Fruit fly (Drosophila melanogaster) whole organism, wandering third instar larva: Measurements from ENCODE around the gene CG15767.

Experiments
- Abd-B ChIP-seq: fragments of >200 bp; optimal IDR thresholded peaks from 2 replicates; lab custom pipeline; 2017; ENCODE audit warnings: missing biosample characterization, missing genetic modification characterization
- CG32264 ChIP-seq: fragments of 200-800 bp; sonication (Bioruptor generic); optimal IDR thresholded peaks from 2 replicates; lab custom pipeline; 2016; ENCODE audit warnings: missing biosample characterization, missing genetic modification characterization
- CrebA ChIP-seq: fragments of 200-800 bp; sonication (Bioruptor generic); optimal IDR thresholded peaks from 2 replicates; lab custom pipeline; 2016; ENCODE audit warnings: missing biosample characterization, mild to moderate bottlenecking, missing genetic modification characterization, borderline replicate concordance
- Dif ChIP-seq: fragments of 200-275, 200-300 bp; sonication (Bioruptor generic); optimal IDR thresholded peaks from 2 replicates; lab custom pipeline; 2018; ENCODE audit warnings: missing biosample characterization, missing genetic modification characterization; ENCODE audit not compliant: partially characterized antibody
- GATAd ChIP-seq: sonication (Bioruptor generic); optimal IDR thresholded peaks from 2 replicates; lab custom pipeline; 2016; ENCODE audit warnings: missing biosample characterization, missing genetic modification characterization
- HLH106 ChIP-seq: fragments of 200-800 bp; optimal IDR thresholded peaks from 3 replicates; lab custom pipeline; 2019; ENCODE audit warnings: missing biosample characterization, mild to moderate bottlenecking, missing genetic modification characterization, moderate library complexity
- Hr83 ChIP-seq: fragments of 200-300 bp; sonication (Bioruptor generic); optimal IDR thresholded peaks from 2 replicates; lab custom pipeline; 2016; ENCODE audit warnings: missing biosample characterization, mild to moderate bottlenecking, missing genetic modification characterization, moderate library complexity; ENCODE audit not compliant: poor library complexity, severe bottlenecking
- Jra ChIP-seq: sonication (Bioruptor generic); optimal IDR thresholded peaks from 2 replicates; lab custom pipeline; 2016; ENCODE audit warnings: missing biosample characterization, missing genetic modification characterization
- Myc ChIP-seq: fragments of >200 bp; optimal IDR thresholded peaks from 2 replicates; lab custom pipeline; 2017
- N ChIP-seq: fragments of >200 bp; optimal IDR thresholded peaks from 2 replicates; lab custom pipeline; 2018; ENCODE audit warnings: missing biosample characterization, missing external identifiers, missing genetic modification characterization
- OdsH ChIP-seq: fragments of 200-800 bp; sonication (Bioruptor generic); optimal IDR thresholded peaks from 2 replicates; lab custom pipeline; 2016; ENCODE audit warnings: missing biosample characterization, mild to moderate bottlenecking, missing genetic modification characterization
- Rel ChIP-seq, 2 experiments: fragments of 200-800 bp; sonication (Bioruptor generic) in 1 of 2; optimal IDR thresholded peaks; 2 replicates in 1 of 2; 3 replicates in 1 of 2; lab custom pipeline; 2016 to 2019; ENCODE audit warnings: mild to moderate bottlenecking in 2 of 2, missing biosample characterization in 2 of 2, missing genetic modification characterization in 2 of 2, moderate library complexity in 1 of 2
- Sp1 ChIP-seq: fragments of 200-800 bp; sonication (Bioruptor generic); optimal IDR thresholded peaks from 3 replicates; lab custom pipeline; 2019; ENCODE audit warnings: missing biosample characterization, mild to moderate bottlenecking, missing genetic modification characterization, moderate library complexity
- Vsx2 ChIP-seq: fragments of 200-300, 225-300 bp; sonication (Bioruptor generic); optimal IDR thresholded peaks from 2 replicates; lab custom pipeline; 2018; ENCODE audit warnings: missing biosample characterization, missing genetic modification characterization; ENCODE audit not compliant: partially characterized antibody
- br ChIP-seq: fragments of 200-800 bp; sonication (Bioruptor generic); optimal IDR thresholded peaks from 2 replicates; lab custom pipeline; 2016; ENCODE audit warnings: missing biosample characterization, missing genetic modification characterization
- brk ChIP-seq: fragments of 200-800 bp; sonication (Bioruptor generic); optimal IDR thresholded peaks from 2 replicates; lab custom pipeline; 2016; ENCODE audit warnings: missing biosample characterization, mild to moderate bottlenecking, missing genetic modification characterization
- dl ChIP-seq, 2 experiments: fragments of 175-275, 200-275 bp in 1 of 2; fragments of 200-275 bp in 1 of 2; sonication (Bioruptor generic); optimal IDR thresholded peaks; lab custom pipeline; 2018; ENCODE audit warnings: mild to moderate bottlenecking in 2 of 2, missing biosample characterization in 2 of 2, missing genetic modification characterization in 2 of 2, moderate library complexity in 2 of 2; ENCODE audit not compliant: partially characterized antibody in 2 of 2, insufficient read depth in 1 of 2
- dmrt93B ChIP-seq: fragments of 200-800 bp; sonication (Bioruptor generic); optimal IDR thresholded peaks from 2 replicates; lab custom pipeline; 2018; ENCODE audit warnings: missing biosample characterization, mild to moderate bottlenecking, missing genetic modification characterization
- dsf ChIP-seq: sonication (Bioruptor generic); optimal IDR thresholded peaks from 2 replicates; lab custom pipeline; 2016; ENCODE audit warnings: missing biosample characterization, missing genetic modification characterization, borderline replicate concordance
- ey ChIP-seq: fragments of 200-800 bp; sonication (Bioruptor generic); optimal IDR thresholded peaks from 2 replicates; lab custom pipeline; 2016; ENCODE audit warnings: missing biosample characterization, missing genetic modification characterization
- foxo ChIP-seq, 2 experiments: fragments of 200-800 bp; sonication (Bioruptor generic); optimal IDR thresholded peaks; 2 replicates in 1 of 2; 3 replicates in 1 of 2; lab custom pipeline; 2016 to 2017; ENCODE audit warnings: missing biosample characterization in 2 of 2, missing genetic modification characterization in 2 of 2
- fru ChIP-seq: fragments of 200-800 bp; sonication (Bioruptor generic); optimal IDR thresholded peaks from 3 replicates; lab custom pipeline; 2016; ENCODE audit warnings: missing biosample characterization, mild to moderate bottlenecking, missing genetic modification characterization
- h ChIP-seq: fragments of 200-800 bp; sonication (Bioruptor generic); optimal IDR thresholded peaks from 3 replicates; lab custom pipeline; 2016; ENCODE audit warnings: missing biosample characterization, mild to moderate bottlenecking, missing genetic modification characterization
- jim ChIP-seq: fragments of 175-275, 200-325 bp; sonication (Bioruptor generic); optimal IDR thresholded peaks from 2 replicates; lab custom pipeline; 2016; ENCODE audit warnings: missing biosample characterization, mild to moderate bottlenecking, missing genetic modification characterization
- pan ChIP-seq: fragments of >200 bp; optimal IDR thresholded peaks from 2 replicates; lab custom pipeline; 2017
- psq ChIP-seq: fragments of 200-800 bp; sonication (Bioruptor generic); optimal IDR thresholded peaks from 3 replicates; lab custom pipeline; 2017; ENCODE audit warnings: missing biosample characterization, mild to moderate bottlenecking, missing genetic modification characterization, moderate library complexity
- sv ChIP-seq: fragments of 200-800 bp; sonication (Bioruptor generic); optimal IDR thresholded peaks from 3 replicates; lab custom pipeline; 2016; ENCODE audit warnings: missing biosample characterization, missing genetic modification characterization
- tai ChIP-seq: sonication (Bioruptor generic); optimal IDR thresholded peaks from 2 replicates; lab custom pipeline; 2016; ENCODE audit warnings: missing biosample characterization, missing genetic modification characterization
- usp ChIP-seq: fragments of >200 bp; optimal IDR thresholded peaks from 2 replicates; lab custom pipeline; 2017; ENCODE audit warnings: missing biosample characterization, missing genetic modification characterization
- woc ChIP-seq: sonication (Bioruptor generic); optimal IDR thresholded peaks from 2 replicates; lab custom pipeline; 2016; ENCODE audit warnings: missing biosample characterization, mild to moderate bottlenecking, missing genetic modification characterization

Gene CG15767

DNA sequence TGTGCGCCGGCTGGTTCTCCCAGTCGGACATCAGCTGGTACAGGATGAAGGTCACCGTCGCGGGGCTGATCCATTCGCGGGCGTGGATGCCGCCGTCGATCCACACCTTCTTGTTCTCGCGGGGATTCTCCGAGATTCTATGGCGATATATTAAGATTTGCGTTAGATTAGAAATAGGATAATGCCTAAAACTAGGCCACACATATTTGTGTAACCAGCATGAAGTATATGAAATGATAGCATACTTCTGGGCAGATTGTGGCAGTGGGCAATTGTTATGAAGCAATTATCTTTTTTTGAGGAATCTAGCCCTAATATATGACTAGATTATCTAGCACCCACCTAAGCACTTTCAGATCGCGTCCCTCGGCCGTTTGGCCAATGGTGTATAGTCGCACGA is 22.6 kb upstream of the CG15767 start:
- peak; percentile 82 for TF ChIP-seq Myc (lab: Kevin White, UChicago)
- TF ChIP-seq N (GFP tag; lab: Kevin White, UChicago) = peak; percentile 63
- no peak for TF ChIP-seq dsf (GFP tag; lab: Kevin White, UChicago)

DNA sequence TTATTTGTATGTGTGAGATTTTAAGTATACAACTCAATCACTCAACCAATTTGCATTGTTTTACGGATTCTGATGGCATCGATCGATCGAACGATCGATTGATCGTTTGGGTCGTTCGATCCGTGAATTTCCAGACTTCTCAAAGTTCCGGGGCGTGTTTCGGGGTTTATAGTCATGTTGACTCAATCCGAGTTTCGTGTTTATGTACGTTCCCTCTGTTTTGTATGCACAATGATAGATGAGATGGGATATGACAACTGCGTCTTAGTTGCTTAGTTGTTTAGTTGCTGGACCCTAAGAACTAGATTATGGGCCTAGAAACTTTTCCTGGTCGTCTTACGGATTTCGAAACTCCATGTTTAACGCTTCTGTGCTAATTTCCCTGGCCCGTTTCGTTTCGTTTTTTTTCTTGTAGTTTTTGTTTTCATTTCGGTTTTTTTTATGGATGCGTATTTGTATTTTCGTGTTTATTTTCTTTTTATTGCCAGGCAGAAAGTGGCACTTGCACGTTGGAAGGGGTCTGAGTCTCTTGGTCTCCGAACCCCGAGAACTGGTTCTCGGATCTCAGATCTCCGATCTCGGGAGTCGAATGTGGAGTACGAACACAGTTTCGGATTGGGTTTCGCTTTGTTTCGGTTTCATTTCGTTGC is 20.6 kb upstream of the CG15767 start:
- TF ChIP-seq Sp1 (GFP tag; lab: Kevin White, UChicago) = peak; percentile 16
- no peak for TF ChIP-seq dsf (GFP tag; lab: Kevin White, UChicago)
- TF ChIP-seq psq = peak; percentile 12
- peak; percentile 15 for TF ChIP-seq Vsx2 (GFP tag; lab: Kevin White, UChicago)
- no peak for TF ChIP-seq usp
- TF ChIP-seq h (GFP tag; lab: Kevin White, UChicago) = no peak
- TF ChIP-seq foxo (GFP tag; optimal IDR thresholded peaks at IDR 0.05; lab: Kevin White, UChicago) = no peak

DNA sequence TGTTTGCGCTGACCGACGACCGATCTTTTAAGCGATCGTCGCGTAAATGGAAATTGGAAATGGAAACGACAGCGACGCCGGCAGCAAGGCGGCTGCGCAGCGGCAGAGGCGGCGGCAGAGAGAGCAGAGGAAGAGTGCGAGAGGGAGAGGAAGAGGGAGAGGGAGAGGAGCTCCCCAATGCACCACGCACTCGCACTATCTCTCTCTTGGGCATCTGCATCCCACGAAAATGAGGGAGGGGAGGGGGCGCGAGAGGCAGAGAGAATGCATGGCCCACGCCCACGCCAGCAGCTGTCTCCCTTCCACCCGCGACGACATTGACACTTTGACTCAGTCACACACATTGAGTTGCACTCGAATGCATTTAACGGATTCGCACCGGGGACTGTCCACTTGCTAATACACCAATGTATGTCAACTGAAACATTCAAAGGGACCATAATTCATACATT is 18.5 kb upstream of the CG15767 start, which contains the start of gene CG3097:
TSS of gene CG3097 (minus strand) at position 51 of the 452 bp plus-strand sequence.
- TF ChIP-seq brk (GFP tag; lab: Kevin White, UChicago) (no peak), HLH106 (tag; lab: Kevin White, UChicago) (no peak), dmrt93B (no peak), CrebA (GFP tag; lab: Kevin White, UChicago) (no peak), h (GFP tag; lab: Kevin White, UChicago) (no peak), dsf (GFP tag; lab: Kevin White, UChicago) (no peak), br (no peak), pan (lab: Kevin White, UChicago) (no peak), Hr83 (no peak), Rel (GFP tag; optimal IDR thresholded peaks at IDR 0.05; lab: Kevin White, UChicago) (no peak), Rel (tag; optimal IDR thresholded peaks at IDR 0.05; lab: Kevin White, UChicago) (no peak), sv (GFP tag; lab: Kevin White, UChicago) (no peak), tai (no peak), jim (GFP tag; lab: Kevin White, UChicago) (no peak), dl (GFP tag; optimal IDR thresholded peaks at IDR 0.05; lab: Kevin White, UChicago; ENCODE audit: insufficient read depth in 1 of 2, partially characterized antibody in 2 of 2) (no peak), GATAd (GFP tag; lab: Kevin White, UChicago) (no peak), Vsx2 (GFP tag; lab: Kevin White, UChicago) (no peak)
- TF ChIP-seq, all 38 proteins: peak for 0

DNA sequence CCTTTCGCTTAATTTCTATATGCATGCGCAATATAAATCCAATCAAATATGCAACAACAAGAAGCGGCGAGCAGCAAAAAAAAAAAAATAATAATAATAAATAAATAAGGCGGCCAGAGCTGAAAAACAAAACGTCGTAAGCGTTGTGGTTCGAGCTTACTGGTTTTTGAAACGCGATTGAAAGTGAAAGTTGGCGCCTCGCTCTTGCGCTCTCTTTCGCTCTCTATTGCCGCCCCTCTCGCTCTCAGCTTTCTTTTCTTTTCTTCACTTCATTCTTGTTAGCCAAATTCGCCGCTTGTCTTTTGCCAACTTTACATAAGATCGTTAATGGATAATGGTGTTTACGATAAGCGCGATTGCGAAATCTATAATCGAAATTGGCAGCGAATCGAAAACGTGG is 16.9 kb upstream of the CG15767 start:
- TF ChIP-seq OdsH (GFP tag; lab: Kevin White, UChicago) (no peak), Sp1 (GFP tag; lab: Kevin White, UChicago) (no peak), dsf (GFP tag; lab: Kevin White, UChicago) (no peak), ey (GFP tag; lab: Kevin White, UChicago) (no peak), woc (GFP tag; lab: Kevin White, UChicago) (no peak), Rel (GFP tag; optimal IDR thresholded peaks at IDR 0.05; lab: Kevin White, UChicago) (no peak), Rel (tag; optimal IDR thresholded peaks at IDR 0.05; lab: Kevin White, UChicago) (no peak), Myc (lab: Kevin White, UChicago) (no peak), Dif (GFP tag; lab: Kevin White, UChicago) (no peak), Abd-B (GFP tag; lab: Kevin White, UChicago) (no peak), sv (GFP tag; lab: Kevin White, UChicago) (no peak), brk (GFP tag; lab: Kevin White, UChicago) (no peak), h (GFP tag; lab: Kevin White, UChicago) (no peak), CrebA (GFP tag; lab: Kevin White, UChicago) (no peak), jim (GFP tag; lab: Kevin White, UChicago) (no peak), Jra (no peak), usp (no peak), fru (GFP tag; lab: Kevin White, UChicago) (no peak), CG32264 (GFP tag; lab: Kevin White, UChicago) (no peak)
